Worm (Caenorhabditis elegans) whole organism, L3 larva: Measurements from ENCODE around the gene F21C10.9.

Experiments
- ZK546.5 ChIP-seq: sonication (generic microtip); optimal IDR thresholded peaks from 2 replicates; lab custom pipeline; 2017; ENCODE audit warnings: missing biosample characterization, missing genetic modification characterization
- aly-2 ChIP-seq: fragments of 150-350 bp; optimal IDR thresholded peaks from 2 replicates; lab custom pipeline; 2014; ENCODE audit warnings: missing biosample characterization, missing genetic modification characterization
- ama-1 ChIP-seq: fragments of 150-350 bp; optimal IDR thresholded peaks from 2 replicates; lab custom pipeline; 2018
- ceh-16 ChIP-seq: sonication (generic microtip); optimal IDR thresholded peaks from 2 replicates; lab custom pipeline; 2017; ENCODE audit warnings: missing biosample characterization, missing genetic modification characterization
- ceh-28 ChIP-seq: fragments of 150-350 bp; optimal IDR thresholded peaks from 2 replicates; lab custom pipeline; 2014; ENCODE audit warnings: missing biosample characterization, missing genetic modification reagents, missing genetic modification characterization
- ceh-82 ChIP-seq: fragments of 150-350 bp; optimal IDR thresholded peaks from 2 replicates; lab custom pipeline; 2014; ENCODE audit warnings: missing biosample characterization, missing genetic modification characterization
- egl-5 ChIP-seq: fragments of 150-350 bp; optimal IDR thresholded peaks from 2 replicates; lab custom pipeline; 2017; ENCODE audit warnings: missing biosample characterization, missing genetic modification reagents, missing genetic modification characterization, inconsistent platforms
- elt-1 ChIP-seq: fragments of 150-350 bp; optimal IDR thresholded peaks from 2 replicates; lab custom pipeline; 2014; ENCODE audit warnings: missing biosample characterization, missing genetic modification characterization
- elt-2 ChIP-seq: sonication (generic microtip); optimal IDR thresholded peaks from 2 replicates; lab custom pipeline; 2016; ENCODE audit warnings: missing genetic modification reagents, mild to moderate bottlenecking, missing genetic modification characterization, missing compliant biosample characterization
- elt-3 ChIP-seq, 3 experiments: fragments of 150-350 bp in 1 of 3; sonication (generic microtip) in 2 of 3; optimal IDR thresholded peaks; 2 replicates in 2 of 3; 4 replicates in 1 of 3; lab custom pipeline; 2014 to 2017; ENCODE audit warnings: missing biosample characterization in 3 of 3, missing genetic modification characterization in 3 of 3
- fkh-10 ChIP-seq: sonication (generic microtip); optimal IDR thresholded peaks from 2 replicates; lab custom pipeline; 2017; ENCODE audit warnings: missing biosample characterization, missing genetic modification reagents, missing genetic modification characterization
- fkh-2 ChIP-seq: fragments of 150-350 bp; optimal IDR thresholded peaks from 2 replicates; lab custom pipeline; 2014; ENCODE audit warnings: missing biosample characterization, missing genetic modification reagents, missing genetic modification characterization
- hmg-11 ChIP-seq: sonication (generic microtip); optimal IDR thresholded peaks from 2 replicates; lab custom pipeline; 2016; ENCODE audit warnings: missing genetic modification characterization, missing compliant biosample characterization
- jun-1 ChIP-seq: fragments of 150-350 bp; optimal IDR thresholded peaks from 2 replicates; lab custom pipeline; 2014; ENCODE audit warnings: missing biosample characterization, missing genetic modification reagents, missing genetic modification characterization
- lin-15B ChIP-seq: fragments of 150-350 bp; optimal IDR thresholded peaks from 2 replicates; lab custom pipeline; 2014; ENCODE audit warnings: missing biosample characterization, missing genetic modification characterization
- lsy-12 ChIP-seq: sonication (generic microtip); optimal IDR thresholded peaks from 2 replicates; lab custom pipeline; 2016; ENCODE audit warnings: mild to moderate bottlenecking, missing genetic modification characterization, missing compliant biosample characterization
- mdl-1 ChIP-seq: fragments of 150-350 bp; optimal IDR thresholded peaks from 2 replicates; lab custom pipeline; 2014; ENCODE audit warnings: missing biosample characterization, missing genetic modification characterization
- nfya-1 ChIP-seq: sonication (generic microtip); optimal IDR thresholded peaks from 2 replicates; lab custom pipeline; 2017; ENCODE audit warnings: missing genetic modification characterization, mild to moderate bottlenecking, missing compliant biosample characterization, antibody characterized with exemption, moderate library complexity; ENCODE audit not compliant: insufficient read depth
- nhr-23 ChIP-seq: fragments of 150-350 bp; optimal IDR thresholded peaks from 2 replicates; lab custom pipeline; 2014; ENCODE audit warnings: missing biosample characterization, missing genetic modification reagents, missing genetic modification characterization
- nhr-25 ChIP-seq: sonication (generic microtip); optimal IDR thresholded peaks from 2 replicates; lab custom pipeline; 2017; ENCODE audit warnings: missing biosample characterization, missing genetic modification characterization
- nhr-28 ChIP-seq: fragments of 150-350 bp; optimal IDR thresholded peaks from 2 replicates; lab custom pipeline; 2014; ENCODE audit warnings: missing biosample characterization, missing genetic modification characterization
- nhr-67 ChIP-seq: fragments of 150-350 bp; optimal IDR thresholded peaks from 2 replicates; lab custom pipeline; 2014; ENCODE audit warnings: missing biosample characterization, missing genetic modification characterization
- pha-4 ChIP-seq: fragments of 150-350 bp; optimal IDR thresholded peaks from 2 replicates; lab custom pipeline; 2014; ENCODE audit warnings: missing biosample characterization, missing genetic modification reagents, missing genetic modification characterization
- pqm-1 ChIP-seq: fragments of 150-350 bp; optimal IDR thresholded peaks from 2 replicates; lab custom pipeline; 2017; ENCODE audit warnings: missing biosample characterization, missing genetic modification characterization, inconsistent platforms
- sea-2 ChIP-seq: fragments of 150-350 bp; sonication (generic microtip); optimal IDR thresholded peaks from 4 replicates; lab custom pipeline; 2014; ENCODE audit warnings: missing biosample characterization, missing genetic modification reagents, missing genetic modification characterization
- skn-1 ChIP-seq: fragments of 150-350 bp; optimal IDR thresholded peaks from 2 replicates; lab custom pipeline; 2014; ENCODE audit warnings: missing biosample characterization, missing genetic modification characterization
- tbx-2 ChIP-seq: sonication (generic microtip); optimal IDR thresholded peaks from 2 replicates; lab custom pipeline; 2016; ENCODE audit warnings: mild to moderate bottlenecking, missing genetic modification characterization, missing compliant biosample characterization
- unc-62 ChIP-seq: fragments of 150-350 bp; sonication (generic microtip); optimal IDR thresholded peaks from 4 replicates; lab custom pipeline; 2014; ENCODE audit warnings: missing biosample characterization, missing genetic modification reagents, missing genetic modification characterization
- ztf-4 ChIP-seq: fragments of 150-350 bp; optimal IDR thresholded peaks from 2 replicates; lab custom pipeline; 2014; ENCODE audit warnings: missing biosample characterization, missing genetic modification characterization

Gene F21C10.9

ce11 chrV:9078815-9079525 is 19.5 kb downstream of the F21C10.9 start (continued):
- TF ChIP-seq ceh-16 (tag; lab: Kevin White, UChicago) (no peak), tbx-2 (tag; lab: Kevin White, UChicago) (no peak), nfya-1 (peak; percentile 3), fkh-10 (GFP tag; lab: Kevin White, UChicago) (no peak), ztf-4 (no peak), nhr-28 (tag; lab: Kevin White, UChicago) (no peak), mdl-1 (tag; lab: Kevin White, UChicago) (no peak), nhr-23 (tag; lab: Kevin White, UChicago) (no peak), ZK546.5 (tag; lab: Kevin White, UChicago) (no peak), ceh-82 (tag; lab: Kevin White, UChicago) (no peak), sea-2 (GFP tag; lab: Kevin White, UChicago) (no peak), elt-1 (tag; lab: Kevin White, UChicago) (no peak), nhr-67 (tag; lab: Kevin White, UChicago) (no peak), unc-62 (GFP tag; lab: Kevin White, UChicago) (no peak), egl-5 (tag; lab: Kevin White, UChicago) (no peak)
- TF ChIP-seq, all 47 proteins: peak for 7

DNA sequence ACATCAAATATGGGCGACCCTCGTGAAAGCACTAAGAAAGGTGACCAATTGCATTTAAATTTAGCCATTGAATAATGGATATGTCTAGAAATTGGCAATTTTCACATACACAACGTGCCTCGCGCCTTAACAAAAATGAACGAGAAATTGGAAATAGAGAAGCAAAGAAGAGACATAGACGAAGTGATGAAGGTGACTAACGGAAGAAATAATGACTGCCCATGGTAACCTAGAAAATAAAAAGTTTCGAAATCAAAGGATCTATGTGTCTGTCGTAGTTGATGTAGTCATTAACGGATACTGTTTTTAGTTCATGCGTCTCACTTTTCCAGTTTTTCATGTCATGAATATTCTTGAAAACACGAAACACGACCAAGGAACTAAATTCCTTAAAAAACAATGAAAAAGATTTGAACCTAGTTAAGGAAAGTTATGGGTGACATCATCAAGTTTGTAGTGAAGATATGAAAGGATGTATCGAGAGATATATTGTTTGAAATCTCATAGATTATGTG is 20.4 kb downstream of the F21C10.9 start:
- TF ChIP-seq nhr-23 (tag; lab: Kevin White, UChicago) (peak; percentile 56), ceh-28 (tag; lab: Kevin White, UChicago) (no peak)

ce11 chrV:9076273-9076672 is 22.2 kb downstream of the F21C10.9 start, which contains the start of gene T27E4.7:
Gene T27E4.7 (minus strand): TSS chrV:9076322.
- TF ChIP-seq pha-4 (tag; lab: Kevin White, UChicago) (peak; percentile 26), ama-1 (peak; percentile 2), lsy-12 (tag; lab: Kevin White, UChicago) (no peak), lin-15B (tag; lab: Kevin White, UChicago) (no peak), elt-2 (tag; lab: Kevin White, UChicago) (peak; percentile 6), nhr-28 (tag; lab: Kevin White, UChicago) (no peak)

DNA sequence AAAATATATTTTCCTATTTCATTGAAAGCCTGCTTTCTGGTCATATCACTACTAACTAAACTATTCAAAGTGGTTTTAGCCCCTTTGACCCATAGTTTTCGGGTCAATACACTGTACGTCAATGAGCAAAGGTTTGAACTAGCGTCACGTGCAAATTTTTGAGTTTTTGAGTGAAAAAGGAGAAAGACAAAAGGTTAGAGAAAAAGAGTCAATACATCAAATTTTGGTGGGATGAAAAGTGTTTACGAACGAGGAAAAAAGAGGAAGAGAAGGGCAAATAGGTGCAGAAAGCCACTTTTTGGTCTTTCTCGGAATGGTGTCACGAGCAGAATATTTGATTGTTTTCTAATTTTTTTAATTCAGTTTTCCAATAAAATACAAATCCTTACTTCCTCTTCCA is 22.7 kb downstream of the F21C10.9 start:
- TF ChIP-seq hmg-11 (tag; lab: Kevin White, UChicago): no peak
- peak; percentile 90 for TF ChIP-seq pha-4 (tag; lab: Kevin White, UChicago)
- peak; percentile 18 for TF ChIP-seq mdl-1 (tag; lab: Kevin White, UChicago)
- TF ChIP-seq fkh-2 (tag; lab: Kevin White, UChicago): no peak
- no peak for TF ChIP-seq tbx-2 (tag; lab: Kevin White, UChicago)
- peak; percentile 25 for TF ChIP-seq jun-1 (tag; lab: Kevin White, UChicago)
- TF ChIP-seq pqm-1 (tag; lab: Kevin White, UChicago): peak; percentile 41
- no peak for TF ChIP-seq elt-3 (tag; optimal IDR thresholded peaks at IDR 0.05; lab: Kevin White, UChicago)
- no peak for TF ChIP-seq elt-1 (tag; lab: Kevin White, UChicago)
- no peak for TF ChIP-seq fkh-10 (GFP tag; lab: Kevin White, UChicago)
- TF ChIP-seq ceh-28 (tag; lab: Kevin White, UChicago): no peak
- TF ChIP-seq nfya-1: peak; percentile 13

- TF ChIP-seq aly-2 (peak; percentile 66), skn-1 (tag; lab: Kevin White, UChicago) (no peak), jun-1 (tag; lab: Kevin White, UChicago) (peak; percentile 68), pha-4 (tag; lab: Kevin White, UChicago) (peak; percentile 74), pqm-1 (tag; lab: Kevin White, UChicago) (peak; percentile 92), mdl-1 (tag; lab: Kevin White, UChicago) (no peak), elt-2 (tag; lab: Kevin White, UChicago) (peak; percentile 79), hmg-11 (tag; lab: Kevin White, UChicago) (no peak), lin-15B (tag; lab: Kevin White, UChicago) (no peak), ama-1 (peak; percentile 79), tbx-2 (tag; lab: Kevin White, UChicago) (peak; percentile 2), egl-5 (tag; lab: Kevin White, UChicago) (no peak), nhr-25 (peak; percentile 39)
Measured at ce11 chrV:9074360-9074834, 24.1 kb downstream of the F21C10.9 start.
